Worm (Caenorhabditis elegans) whole organism, L4/young adult: ENCODE measurements around the gene Y45G5AM.7.

ENCODE experiments used
- W03F9.2 ChIP-seq: fragments of 150-350 bp; optimal IDR thresholded peaks from 2 replicates; lab custom pipeline; 2014; ENCODE audit warnings: missing biosample characterization, missing genetic modification characterization
- dao-5 ChIP-seq: sonication (generic microtip); optimal IDR thresholded peaks from 2 replicates; lab custom pipeline; 2016; ENCODE audit warnings: missing genotype, missing genetic modification characterization, moderate library complexity, missing compliant biosample characterization
- him-1 ChIP-seq: sonication (generic microtip); optimal IDR thresholded peaks from 2 replicates; lab custom pipeline; 2016; ENCODE audit warnings: missing genotype, missing genetic modification reagents, missing genetic modification characterization, missing compliant biosample characterization

Y45G5AM.7 gene

ce11 chrV:4186453-4187143 is 16.6 kb upstream of the Y45G5AM.7 start:
- TF ChIP-seq W03F9.2 (tag; lab: Kevin White, UChicago) (no peak), dao-5 (tag; lab: Kevin White, UChicago) (no peak), him-1 (tag; lab: Kevin White, UChicago) (no peak)

ce11 chrV:4185885-4186284 is 15.8 kb upstream of the Y45G5AM.7 start:
- TF ChIP-seq dao-5 (tag; lab: Kevin White, UChicago): no peak
- TF ChIP-seq him-1 (tag; lab: Kevin White, UChicago): no peak
- TF ChIP-seq W03F9.2 (tag; lab: Kevin White, UChicago): no peak

- TF ChIP-seq W03F9.2 (tag; lab: Kevin White, UChicago) (no peak), dao-5 (tag; lab: Kevin White, UChicago) (no peak), him-1 (tag; lab: Kevin White, UChicago) (no peak)
These were observed 12.5 kb upstream of the Y45G5AM.7 start for ce11 chrV:4182546-4182945.

ce11 chrV:4181727-4182126 is 11.7 kb upstream of the Y45G5AM.7 start:
- TF ChIP-seq him-1 (tag; lab: Kevin White, UChicago): no peak
- no peak for TF ChIP-seq dao-5 (tag; lab: Kevin White, UChicago)
- TF ChIP-seq W03F9.2 (tag; lab: Kevin White, UChicago): no peak

ce11 chrV:4181272-4181671 is 11.2 kb upstream of the Y45G5AM.7 start:
- TF ChIP-seq him-1 (tag; lab: Kevin White, UChicago): no peak
- no peak for TF ChIP-seq dao-5 (tag; lab: Kevin White, UChicago)
- no peak for TF ChIP-seq W03F9.2 (tag; lab: Kevin White, UChicago)

- peak; percentile 24 for TF ChIP-seq W03F9.2 (tag; lab: Kevin White, UChicago)
- TF ChIP-seq him-1 (tag; lab: Kevin White, UChicago): no peak
These were observed 5.6 kb upstream of the Y45G5AM.7 start, which contains the start of the genes coh-4 and pid-5 for ce11 chrV:4175624-4176023. TSS of gene coh-4 (minus strand) at chrV:4175640. TSS of gene pid-5 (plus strand) at chrV:4175882.

- TF ChIP-seq dao-5 (tag; lab: Kevin White, UChicago): no peak
- TF ChIP-seq him-1 (tag; lab: Kevin White, UChicago): no peak
- TF ChIP-seq W03F9.2 (tag; lab: Kevin White, UChicago): no peak
These were observed 380 bp downstream of the Y45G5AM.7 start for ce11 chrV:4169658-4170057.

- TF ChIP-seq him-1 (tag; lab: Kevin White, UChicago) (no peak), W03F9.2 (tag; lab: Kevin White, UChicago) (no peak), dao-5 (tag; lab: Kevin White, UChicago) (no peak)
These were observed 2.0 kb downstream of the Y45G5AM.7 start for ce11 chrV:4168045-4168444.

- TF ChIP-seq him-1 (tag; lab: Kevin White, UChicago) (no peak), dao-5 (tag; lab: Kevin White, UChicago) (no peak), W03F9.2 (tag; lab: Kevin White, UChicago) (no peak)
These were observed 5.5 kb downstream of the Y45G5AM.7 start, which contains the start of gene Y45G5AM.3 for ce11 chrV:4164504-4164959. TSS of gene Y45G5AM.3 (plus strand) at chrV:4164554.

- no peak for TF ChIP-seq dao-5 (tag; lab: Kevin White, UChicago)
These were observed 7.1 kb downstream of the Y45G5AM.7 start, which contains the start of gene Y45G5AM.4 for ce11 chrV:4162922-4163321. TSS of gene Y45G5AM.4 (plus strand) at chrV:4163222.

ce11 chrV:4160086-4160485 is 10.0 kb downstream of the Y45G5AM.7 start, which contains the start of gene Y45G5AM.5:
TSS of gene Y45G5AM.5 (plus strand) at chrV:4160386.
- TF ChIP-seq dao-5 (tag; lab: Kevin White, UChicago) (no peak), W03F9.2 (tag; lab: Kevin White, UChicago) (no peak), him-1 (tag; lab: Kevin White, UChicago) (no peak)

- TF ChIP-seq dao-5 (tag; lab: Kevin White, UChicago) (no peak), him-1 (tag; lab: Kevin White, UChicago) (no peak), W03F9.2 (tag; lab: Kevin White, UChicago) (no peak)
These were observed 12.7 kb downstream of the Y45G5AM.7 start for ce11 chrV:4157291-4157690.

- no peak for TF ChIP-seq him-1 (tag; lab: Kevin White, UChicago)
- no peak for TF ChIP-seq dao-5 (tag; lab: Kevin White, UChicago)
- no peak for TF ChIP-seq W03F9.2 (tag; lab: Kevin White, UChicago)
These were observed 17.8 kb downstream of the Y45G5AM.7 start, which contains the start of gene Y45G5AM.6 for ce11 chrV:4152200-4152599. TSS of gene Y45G5AM.6 (minus strand) at chrV:4152300.

- TF ChIP-seq W03F9.2 (tag; lab: Kevin White, UChicago): no peak
These were observed 18.6 kb downstream of the Y45G5AM.7 start for ce11 chrV:4151400-4151799.
